Worm (Caenorhabditis elegans) whole organism, early embryonic: Measurements from ENCODE around the gene F54D5.7.

Source experiments
- ets-7 ChIP-seq: sonication (generic microtip); optimal IDR thresholded peaks from 2 replicates; lab custom pipeline; 2016; ENCODE audit warnings: missing genotype, missing genetic modification characterization, missing compliant biosample characterization
- flt-1 ChIP-seq: fragments of 200-800 bp; sonication (Bioruptor generic); IDR thresholded peaks from 2 replicates; pipeline ENCODE4 v1.3.6; 2022; ENCODE audit warnings: missing genetic modification characterization, missing compliant biosample characterization
- pes-1 ChIP-seq: fragments of 200-800 bp; sonication (Bioruptor generic); IDR thresholded peaks from 2 replicates; pipeline ENCODE4 v1.3.6; 2022; ENCODE audit warnings: missing genetic modification reagents, missing genetic modification characterization, missing compliant biosample characterization
- tbx-11 ChIP-seq: fragments of 200-800 bp; sonication (Bioruptor generic); IDR thresholded peaks from 2 replicates; pipeline ENCODE4 v1.3.6; 2022; ENCODE audit warnings: missing genetic modification characterization, missing compliant biosample characterization

- no peak for TF ChIP-seq ets-7
- no peak for TF ChIP-seq pes-1 (GFP tag; lab: Robert Waterston, UW)
- TF ChIP-seq flt-1 (GFP tag; lab: Robert Waterston, UW): no peak
- TF ChIP-seq tbx-11 (GFP tag; lab: Robert Waterston, UW): no peak
These were observed 4.4 kb upstream of the F54D5.7 start for ce11 chrII:11542958-11543357.
